Worm (Caenorhabditis elegans) whole organism, L2 larva: ENCODE results near the gene Y27F2A.11.
"Not testable (repeated sequence)": the region's sequence is repeated elsewhere in the genome, so short reads cannot be mapped to it uniquely, and the experiment has no call there.

Source experiments
- R02D3.7 ChIP-seq: fragments of 150-350 bp; optimal IDR thresholded peaks from 2 replicates; lab custom pipeline; 2014; ENCODE audit warnings: missing biosample characterization, missing genetic modification characterization
- Y55F3AM.14 ChIP-seq: fragments of 200-800 bp; sonication (Bioruptor generic); optimal IDR thresholded peaks from 2 replicates; lab custom pipeline; 2018; ENCODE audit warnings: mild to moderate bottlenecking, missing genetic modification characterization, missing compliant biosample characterization
- aly-2 ChIP-seq: fragments of 150-350 bp; optimal IDR thresholded peaks from 2 replicates; lab custom pipeline; 2014; ENCODE audit warnings: missing biosample characterization, missing genetic modification characterization
- blmp-1 ChIP-seq: sonication (generic microtip); optimal IDR thresholded peaks from 2 replicates; lab custom pipeline; 2017; ENCODE audit warnings: missing genetic modification characterization, mild to moderate bottlenecking, missing compliant biosample characterization, antibody characterized with exemption, moderate library complexity; ENCODE audit not compliant: insufficient read depth
- ceh-16 ChIP-seq: fragments of 150-350 bp; optimal IDR thresholded peaks from 2 replicates; lab custom pipeline; 2014; ENCODE audit warnings: missing biosample characterization, missing genetic modification characterization
- ceh-82 ChIP-seq: fragments of 150-350 bp; optimal IDR thresholded peaks from 2 replicates; lab custom pipeline; 2014; ENCODE audit warnings: missing biosample characterization, missing genetic modification characterization
- egl-27 ChIP-seq: sonication (generic microtip); optimal IDR thresholded peaks from 3 replicates; lab custom pipeline; 2017; ENCODE audit warnings: missing biosample characterization, missing genetic modification reagents, missing genetic modification characterization
- elt-3 ChIP-seq: sonication (generic microtip); optimal IDR thresholded peaks from 2 replicates; lab custom pipeline; 2017; ENCODE audit warnings: missing biosample characterization, missing genetic modification characterization
- fos-1 ChIP-seq: fragments of 150-350 bp; optimal IDR thresholded peaks from 2 replicates; lab custom pipeline; 2014; ENCODE audit warnings: missing biosample characterization, missing genetic modification characterization
- gmeb-1 ChIP-seq: fragments of 150-350 bp; optimal IDR thresholded peaks from 2 replicates; lab custom pipeline; 2014; ENCODE audit warnings: missing biosample characterization, missing genetic modification characterization
- mab-5 ChIP-seq: fragments of 150-350 bp; optimal IDR thresholded peaks from 2 replicates; lab custom pipeline; 2014; ENCODE audit warnings: missing biosample characterization, missing genetic modification characterization
- mdl-1 ChIP-seq, 2 experiments: fragments of 150-350 bp in 1 of 2; sonication (generic microtip) in 1 of 2; optimal IDR thresholded peaks; 2 replicates each; lab custom pipeline; 2017; ENCODE audit warnings: missing biosample characterization in 2 of 2, missing genetic modification characterization in 2 of 2
- nhr-10 ChIP-seq: sonication (generic microtip); optimal IDR thresholded peaks from 2 replicates; lab custom pipeline; 2017; ENCODE audit warnings: missing biosample characterization, missing genetic modification characterization
- nhr-12 ChIP-seq: fragments of 150-350 bp; optimal IDR thresholded peaks from 2 replicates; lab custom pipeline; 2014; ENCODE audit warnings: missing biosample characterization, missing genetic modification characterization
- nhr-129 ChIP-seq: fragments of 150-350 bp; optimal IDR thresholded peaks from 2 replicates; lab custom pipeline; 2014; ENCODE audit warnings: missing biosample characterization, missing genetic modification characterization
- nhr-21 ChIP-seq: fragments of 150-350 bp; optimal IDR thresholded peaks from 2 replicates; lab custom pipeline; 2014; ENCODE audit warnings: missing biosample characterization, missing genetic modification characterization
- nhr-23 ChIP-seq: fragments of 150-350 bp; optimal IDR thresholded peaks from 2 replicates; lab custom pipeline; 2014; ENCODE audit warnings: missing biosample characterization, missing genetic modification reagents, missing genetic modification characterization
- nhr-25 ChIP-seq: fragments of 150-350 bp; sonication (generic microtip); optimal IDR thresholded peaks from 3 replicates; lab custom pipeline; 2014; ENCODE audit warnings: missing biosample characterization, missing genetic modification characterization
- nhr-77 ChIP-seq: fragments of 150-350 bp; optimal IDR thresholded peaks from 2 replicates; lab custom pipeline; 2014; ENCODE audit warnings: missing biosample characterization, missing genetic modification characterization
- peb-1 ChIP-seq: fragments of 150-350 bp; optimal IDR thresholded peaks from 2 replicates; lab custom pipeline; 2014; ENCODE audit warnings: missing biosample characterization, missing genetic modification characterization
- sem-4 ChIP-seq: fragments of 150-350 bp; optimal IDR thresholded peaks from 2 replicates; lab custom pipeline; 2014; ENCODE audit warnings: missing biosample characterization, missing genetic modification reagents, missing genetic modification characterization
- sma-3 ChIP-seq: sonication (generic microtip); optimal IDR thresholded peaks from 2 replicates; lab custom pipeline; 2016; ENCODE audit warnings: missing genetic modification reagents, missing genetic modification characterization, missing compliant biosample characterization
- sma-9 ChIP-seq, 2 experiments: fragments of 150-350 bp in 1 of 2; sonication (generic microtip) in 1 of 2; optimal IDR thresholded peaks; 2 replicates each; lab custom pipeline; 2014 to 2016; ENCODE audit warnings: missing genetic modification characterization in 2 of 2, mild to moderate bottlenecking in 1 of 2, missing biosample characterization in 1 of 2, missing compliant biosample characterization in 1 of 2, missing genetic modification reagents in 1 of 2, moderate library complexity in 1 of 2
- snpc-4 ChIP-seq: fragments of 150-350 bp; optimal IDR thresholded peaks from 2 replicates; lab custom pipeline; 2014; ENCODE audit warnings: missing biosample characterization, missing genetic modification characterization
- unc-55 ChIP-seq: fragments of 150-350 bp; sonication (generic microtip); optimal IDR thresholded peaks from 3 replicates; lab custom pipeline; 2014; ENCODE audit warnings: missing biosample characterization, missing genetic modification reagents, missing genetic modification characterization
- zag-1 ChIP-seq: fragments of 150-350 bp; optimal IDR thresholded peaks from 2 replicates; lab custom pipeline; 2014; ENCODE audit warnings: missing biosample characterization, missing genetic modification characterization
- ztf-1 ChIP-seq: fragments of 200-800 bp; sonication (Bioruptor generic); conservative IDR thresholded peaks from 2 replicates; pipeline ENCODE4 v1.3.6; 2022; ENCODE audit warnings: missing genetic modification characterization, missing compliant biosample characterization
- ztf-4 ChIP-seq: fragments of 150-350 bp; optimal IDR thresholded peaks from 2 replicates; lab custom pipeline; 2014; ENCODE audit warnings: missing biosample characterization, missing genetic modification characterization

The Y27F2A.11 gene

DNA sequence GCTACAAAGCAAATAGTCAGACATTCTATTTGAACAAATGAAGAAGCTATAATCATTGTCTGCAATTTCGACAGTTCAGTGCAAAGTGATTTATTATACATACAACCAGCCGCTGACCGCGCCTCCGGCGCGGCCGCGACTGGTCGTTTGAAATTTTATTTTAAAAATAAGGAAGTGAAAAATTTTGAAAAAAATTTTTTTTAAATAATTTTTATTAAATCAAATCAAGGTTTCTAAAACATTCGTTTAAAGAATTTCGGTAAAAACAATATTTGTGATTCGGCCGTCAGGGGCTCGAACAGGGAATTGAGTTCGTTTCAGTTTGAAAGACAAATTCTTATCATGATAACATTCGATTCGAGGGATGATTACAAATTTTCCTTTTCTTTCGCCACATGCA, 17.0 kb upstream of the Y27F2A.11 start, which contains the start of gene Y27F2A.10:
Gene Y27F2A.10 (minus strand): TSS at position 101 of the 400 bp plus-strand sequence.
- TF ChIP-seq mdl-1 (tag; optimal IDR thresholded peaks at IDR 0.05; lab: Kevin White, UChicago) (no peak), nhr-12 (tag; lab: Kevin White, UChicago) (no peak), ztf-4 (no peak), unc-55 (GFP tag; lab: Kevin White, UChicago) (no peak), ceh-16 (no peak), nhr-21 (tag; lab: Kevin White, UChicago) (no peak), sem-4 (tag; lab: Kevin White, UChicago) (no peak), blmp-1 (tag; lab: Kevin White, UChicago) (no peak), fos-1 (no peak), snpc-4 (tag; lab: Kevin White, UChicago) (no peak)

DNA sequence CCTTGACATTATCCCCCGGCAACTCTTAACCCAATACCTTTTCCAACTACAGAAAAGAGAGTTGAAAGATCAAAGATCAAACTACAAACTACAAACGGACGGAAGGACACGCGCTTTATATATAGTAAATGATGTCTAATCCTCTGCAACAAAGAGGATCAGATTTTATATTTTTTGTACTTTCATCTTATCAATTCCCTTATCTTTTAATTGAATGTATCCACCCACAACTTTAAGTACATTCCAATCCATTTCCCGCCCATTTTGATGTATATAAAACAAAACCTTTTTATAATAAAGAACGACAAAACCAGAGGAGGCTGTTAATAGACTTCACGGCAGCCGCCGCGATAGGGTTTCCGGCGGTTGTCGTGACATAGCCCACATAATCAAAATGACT, 11.5 kb upstream of the Y27F2A.11 start, which contains the start of gene sri-40:
Gene sri-40 (plus strand): TSS at position 301 of the 400 bp plus-strand sequence.
- TF ChIP-seq ztf-1 (GFP tag; lab: Robert Waterston, UW); sma-9 (GFP tag; optimal IDR thresholded peaks at IDR 0.05; lab: Kevin White, UChicago); sma-9 (tag; optimal IDR thresholded peaks at IDR 0.05; lab: Kevin White, UChicago); egl-27 (tag; lab: Kevin White, UChicago): not testable (repeated sequence)

DNA sequence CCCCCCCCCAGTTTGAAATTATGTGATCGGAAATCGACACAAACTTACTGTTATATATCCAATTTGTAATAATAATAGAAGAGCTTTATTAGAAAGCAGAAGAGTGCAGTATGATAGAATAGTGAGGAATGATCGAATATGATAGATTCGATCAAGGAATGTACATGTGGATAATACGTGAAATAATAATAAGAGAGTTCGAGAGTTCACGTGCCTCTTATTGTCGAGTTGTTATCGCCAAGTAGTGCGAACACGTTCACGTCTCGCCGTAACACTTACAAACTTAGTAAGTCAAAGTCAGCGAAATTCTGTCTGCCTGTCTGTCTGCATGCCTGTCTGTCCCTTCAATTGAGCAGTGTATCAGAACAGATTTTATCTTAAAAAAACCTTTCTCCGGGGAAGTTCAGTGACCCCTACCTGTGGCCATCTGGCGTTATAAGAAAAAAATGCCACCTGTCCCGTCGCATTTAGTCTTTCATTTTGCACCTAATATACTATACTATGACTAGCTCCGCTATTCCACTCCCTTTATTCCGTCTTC, 5.8 kb upstream of the Y27F2A.11 start, which contains the start of the genes Y27F2A.6 and Y27F2A.8:
Gene Y27F2A.6 (minus strand): TSS at position 101 of the 541 bp plus-strand sequence.
Gene Y27F2A.8 (plus strand): TSS at position 491 of the 541 bp plus-strand sequence.
- TF ChIP-seq snpc-4, aly-2, blmp-1 (tag; lab: Kevin White, UChicago): not testable (repeated sequence)

DNA sequence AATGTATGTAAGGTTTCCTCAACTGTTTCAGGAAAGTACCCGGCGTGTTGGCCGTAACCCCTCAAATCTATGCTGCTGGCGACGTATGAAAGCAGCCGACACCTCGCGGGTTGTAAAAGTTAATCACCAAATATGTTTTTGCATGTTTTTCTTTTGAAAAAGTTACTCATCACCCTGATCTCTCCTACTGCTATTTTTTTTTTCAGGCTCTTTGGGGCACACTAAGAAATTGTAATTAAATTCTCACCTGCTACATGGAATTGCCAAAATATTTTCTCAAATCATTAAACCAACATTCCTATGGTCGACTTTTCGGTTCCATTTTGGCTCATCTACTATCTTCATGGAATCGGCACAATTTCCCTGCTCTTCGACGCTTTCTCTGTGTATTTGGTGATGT, 4.3 kb upstream of the Y27F2A.11 start, which contains the start of gene sri-78:
Gene sri-78 (plus strand): TSS at position 301 of the 400 bp plus-strand sequence.
- TF ChIP-seq unc-55 (GFP tag; lab: Kevin White, UChicago); nhr-77 (tag; lab: Kevin White, UChicago); ceh-82 (tag; lab: Kevin White, UChicago): not testable (repeated sequence)
- TF ChIP-seq, all 48 proteins: peak for 0; not testable (repeated sequence) for 48

DNA sequence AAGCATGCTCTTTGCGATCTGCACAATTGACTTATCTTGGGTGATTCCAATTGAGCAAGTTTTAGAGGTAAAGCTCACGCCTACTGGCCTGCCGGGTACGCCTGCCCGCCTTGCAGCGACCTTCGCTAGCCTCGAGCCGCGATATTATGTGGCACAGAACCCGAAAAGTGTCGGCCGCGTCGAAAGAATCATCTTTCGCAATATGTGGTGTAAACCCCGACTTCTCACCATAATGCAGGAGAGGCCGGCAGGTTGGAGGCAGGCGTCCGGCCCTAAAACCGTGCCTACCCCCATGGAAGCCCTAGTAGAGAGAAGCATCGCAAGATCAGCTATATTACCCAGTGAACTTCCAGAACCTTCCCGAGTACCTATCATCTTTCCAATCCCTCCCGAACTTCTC, 3.3 kb upstream of the Y27F2A.11 start:
- no peak for TF ChIP-seq zag-1 (tag; lab: Kevin White, UChicago)
- TF ChIP-seq mdl-1 (tag; optimal IDR thresholded peaks at IDR 0.05; lab: Kevin White, UChicago): no peak
- TF ChIP-seq nhr-25 (tag; lab: Kevin White, UChicago): no peak
- no peak for TF ChIP-seq gmeb-1
- no peak for TF ChIP-seq ceh-82 (tag; lab: Kevin White, UChicago)
- no peak for TF ChIP-seq egl-27 (tag; lab: Kevin White, UChicago)
- TF ChIP-seq nhr-129 (tag; lab: Kevin White, UChicago): no peak
- TF ChIP-seq nhr-10 (tag; lab: Kevin White, UChicago): no peak
- TF ChIP-seq nhr-77 (tag; lab: Kevin White, UChicago): no peak
- TF ChIP-seq Y55F3AM.14 (GFP tag; lab: Kevin White, UChicago): no peak
- no peak for TF ChIP-seq sma-3
- no peak for TF ChIP-seq nhr-23 (tag; lab: Kevin White, UChicago)
- TF ChIP-seq elt-3: no peak
- TF ChIP-seq ztf-1 (GFP tag; lab: Robert Waterston, UW): no peak
- TF ChIP-seq sem-4 (tag; lab: Kevin White, UChicago): no peak

DNA sequence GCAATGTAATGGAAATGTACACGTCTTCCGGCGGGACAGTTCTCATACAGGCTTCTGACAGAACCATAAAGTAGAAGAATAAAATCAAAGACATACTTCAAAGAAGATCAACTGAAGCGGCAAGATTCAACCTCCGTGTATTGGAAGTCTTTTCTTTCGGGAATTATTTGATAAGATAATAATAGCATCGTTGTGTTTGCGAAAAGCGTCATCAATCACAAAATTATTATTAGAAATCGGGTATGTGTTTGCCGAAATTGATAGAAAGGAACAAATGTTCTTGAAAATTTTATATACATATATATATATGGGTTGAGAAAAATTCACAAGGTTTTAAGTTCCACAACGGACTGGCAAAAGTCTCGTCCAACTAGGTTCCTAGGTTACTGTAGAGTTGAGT, 2.4 kb downstream of the Y27F2A.11 start, which contains the start of gene Y27F2A.9:
Gene Y27F2A.9 (minus strand): TSS at position 101 of the 400 bp plus-strand sequence.
- not testable (repeated sequence) for TF ChIP-seq peb-1 (tag; lab: Kevin White, UChicago); mab-5 (tag; lab: Kevin White, UChicago); R02D3.7
